Fruit fly (Drosophila melanogaster) whole organism, embryonic: ENCODE data around the gene CG31922.

ENCODE experiments used
- BtbVII ChIP-seq: fragments of 200-800 bp; sonication (Bioruptor generic); optimal IDR thresholded peaks from 3 replicates; lab custom pipeline; 2017; ENCODE audit warnings: missing biosample characterization, mild to moderate bottlenecking, missing genetic modification characterization
- CG10565 ChIP-seq: fragments of 200-800 bp; sonication (Bioruptor generic); optimal IDR thresholded peaks from 3 replicates; lab custom pipeline; 2016; ENCODE audit warnings: missing biosample characterization, mild to moderate bottlenecking, missing genetic modification characterization
- CG12219 ChIP-seq: fragments of 200-800 bp; sonication (Bioruptor generic); optimal IDR thresholded peaks from 3 replicates; lab custom pipeline; 2018; ENCODE audit warnings: missing biosample characterization, mild to moderate bottlenecking, missing genetic modification characterization
- CG14441 ChIP-seq: fragments of 200-800 bp; sonication (Bioruptor generic); IDR thresholded peaks from 2 replicates; pipeline ENCODE4 v1.3.6; 2022; ENCODE audit warnings: missing biosample characterization, missing genetic modification characterization
- CG15269 ChIP-seq: fragments of 200-800 bp; sonication (Bioruptor generic); optimal IDR thresholded peaks from 2 replicates; lab custom pipeline; 2018; ENCODE audit warnings: missing biosample characterization, mild to moderate bottlenecking, missing genetic modification characterization, moderate library complexity
- CG2678 ChIP-seq: fragments of 200-800 bp; sonication (Bioruptor generic); optimal IDR thresholded peaks from 3 replicates; lab custom pipeline; 2019; ENCODE audit warnings: missing biosample characterization, mild to moderate bottlenecking, missing genetic modification characterization, moderate library complexity
- CG32532 ChIP-seq: fragments of 200-800 bp; sonication (Bioruptor generic); IDR thresholded peaks from 2 replicates; pipeline ENCODE4 v1.3.6; 2022; ENCODE audit warnings: missing biosample characterization, missing genetic modification characterization
- CG34376 ChIP-seq: fragments of 200-800 bp; sonication (Bioruptor generic); optimal IDR thresholded peaks from 2 replicates; lab custom pipeline; 2018; ENCODE audit warnings: missing biosample characterization, mild to moderate bottlenecking, missing genetic modification characterization
- CG34422 ChIP-seq: fragments of 200-800 bp; sonication (Bioruptor generic); IDR thresholded peaks from 3 replicates; pipeline ENCODE4 v1.3.6; 2022; ENCODE audit warnings: missing biosample characterization, missing genetic modification characterization
- CG8281 ChIP-seq: fragments of 200-800 bp; sonication (Bioruptor generic); optimal IDR thresholded peaks from 2 replicates; lab custom pipeline; 2018; ENCODE audit warnings: missing biosample characterization, mild to moderate bottlenecking, missing genetic modification characterization, moderate library complexity
- CG9727 ChIP-seq: fragments of 200-800 bp; sonication (Bioruptor generic); optimal IDR thresholded peaks from 3 replicates; lab custom pipeline; 2017; ENCODE audit warnings: missing biosample characterization, mild to moderate bottlenecking, missing genetic modification characterization
- Dbx ChIP-seq: fragments of 200-800 bp; sonication (Bioruptor generic); IDR thresholded peaks from 3 replicates; pipeline ENCODE4 v1.3.6; 2022; ENCODE audit warnings: missing biosample characterization, missing genetic modification characterization
- Ets65A ChIP-seq: fragments of 200-800 bp; sonication (Bioruptor generic); peaks from one replicate; lab custom pipeline; 2016; ENCODE audit warnings: missing biosample characterization, missing genetic modification characterization
- GATAe ChIP-seq: fragments of 200-800 bp; sonication (Bioruptor generic); conservative IDR thresholded peaks from 2 replicates; pipeline ENCODE4 v1.3.6; 2022; ENCODE audit warnings: missing biosample characterization, missing genetic modification characterization
- HHEX ChIP-seq: fragments of 200-800 bp; sonication (Bioruptor generic); optimal IDR thresholded peaks from 3 replicates; lab custom pipeline; 2017; ENCODE audit warnings: missing biosample characterization, mild to moderate bottlenecking, missing genetic modification characterization, missing genetic modification reagents
- Med ChIP-seq: fragments of 200-800 bp; sonication (Bioruptor generic); peaks from one replicate; lab custom pipeline; 2016; ENCODE audit warnings: missing biosample characterization, missing genetic modification characterization, mild to moderate bottlenecking, inconsistent platforms, moderate library complexity
- Pdp1 ChIP-seq, 2 experiments: fragments of 200-800 bp; sonication (Bioruptor generic); optimal IDR thresholded peaks; 3 replicates each; lab custom pipeline; 2016; ENCODE audit warnings: missing biosample characterization in 2 of 2, missing genetic modification characterization in 2 of 2, mild to moderate bottlenecking in 1 of 2, moderate library complexity in 1 of 2
- Spps ChIP-seq: fragments of 200-800 bp; sonication (Bioruptor generic); optimal IDR thresholded peaks from 2 replicates; lab custom pipeline; 2018; ENCODE audit warnings: missing biosample characterization, mild to moderate bottlenecking, missing genetic modification characterization
- chif ChIP-seq, 2 experiments: fragments of 200-800 bp; sonication (Bioruptor generic); optimal IDR thresholded peaks; 3 replicates each; lab custom pipeline; 2016; ENCODE audit warnings: missing biosample characterization in 2 of 2, missing genetic modification characterization in 2 of 2
- ci ChIP-seq: fragments of 200-800 bp; sonication (Bioruptor generic); IDR thresholded peaks from 3 replicates; pipeline ENCODE4 v1.3.6; 2022; ENCODE audit warnings: missing biosample characterization, missing genetic modification characterization
- exex ChIP-seq: fragments of 200-800 bp; sonication (Bioruptor generic); optimal IDR thresholded peaks from 4 replicates; lab custom pipeline; 2018; ENCODE audit warnings: missing biosample characterization, mild to moderate bottlenecking, missing genetic modification characterization, moderate library complexity
- eyg ChIP-seq: fragments of 200-800 bp; sonication (Bioruptor generic); optimal IDR thresholded peaks from 3 replicates; lab custom pipeline; 2016; ENCODE audit warnings: missing biosample characterization, missing genetic modification characterization
- grn ChIP-seq: fragments of 200-800 bp; sonication (Bioruptor generic); optimal IDR thresholded peaks from 3 replicates; lab custom pipeline; 2017; ENCODE audit warnings: missing biosample characterization, missing genetic modification characterization
- gsb ChIP-seq: fragments of 200-800 bp; sonication (Bioruptor generic); IDR thresholded peaks from 2 replicates; pipeline ENCODE4 v1.3.6; 2022; ENCODE audit warnings: missing biosample characterization, missing genetic modification characterization
- jumu ChIP-seq: fragments of 200-800 bp; sonication (Bioruptor generic); optimal IDR thresholded peaks from 3 replicates; lab custom pipeline; 2016; ENCODE audit warnings: missing biosample characterization, missing genetic modification characterization
- kay ChIP-seq: fragments of 200-800 bp; sonication (Bioruptor generic); optimal IDR thresholded peaks from 2 replicates; lab custom pipeline; 2016; ENCODE audit warnings: missing biosample characterization, missing genetic modification characterization
- lab ChIP-seq: fragments of 200-800 bp; sonication (Bioruptor generic); optimal IDR thresholded peaks from 3 replicates; lab custom pipeline; 2017; ENCODE audit warnings: missing biosample characterization, missing genetic modification characterization, mild to moderate bottlenecking, moderate library complexity, missing genetic modification reagents
- mirr ChIP-seq: fragments of 200-800 bp; sonication (Bioruptor generic); optimal IDR thresholded peaks from 3 replicates; lab custom pipeline; 2018; ENCODE audit warnings: missing biosample characterization, mild to moderate bottlenecking, missing genetic modification characterization
- ranshi ChIP-seq: fragments of 200-800 bp; sonication (Bioruptor generic); IDR thresholded peaks from 2 replicates; pipeline ENCODE4 v1.3.6; 2022; ENCODE audit warnings: missing biosample characterization, missing genetic modification characterization
- salm ChIP-seq: fragments of 200-800 bp; sonication (Bioruptor generic); optimal IDR thresholded peaks from 2 replicates; lab custom pipeline; 2018; ENCODE audit warnings: missing biosample characterization, mild to moderate bottlenecking, missing genetic modification characterization
- sd ChIP-seq: fragments of 200-800 bp; sonication (Bioruptor generic); optimal IDR thresholded peaks from 3 replicates; lab custom pipeline; 2018; ENCODE audit warnings: missing biosample characterization, mild to moderate bottlenecking, missing genetic modification characterization, moderate library complexity
- sens ChIP-seq: fragments of 200-800 bp; sonication (Bioruptor generic); peaks from one replicate; lab custom pipeline; 2016; ENCODE audit warnings: missing biosample characterization, missing genetic modification characterization
- sens-2 ChIP-seq: fragments of 200-800 bp; sonication (Bioruptor generic); IDR thresholded peaks from 2 replicates; pipeline ENCODE4 v1.3.6; 2022; ENCODE audit warnings: missing biosample characterization, missing genetic modification characterization
- seq ChIP-seq: fragments of 200-800 bp; sonication (Bioruptor generic); IDR thresholded peaks from 2 replicates; pipeline ENCODE4 v1.3.6; 2022; ENCODE audit warnings: missing biosample characterization, missing genetic modification characterization
- shn ChIP-seq: fragments of 200-800 bp; sonication (Bioruptor generic); optimal IDR thresholded peaks from 3 replicates; lab custom pipeline; 2016; ENCODE audit warnings: missing biosample characterization, missing genetic modification characterization
- slbo ChIP-seq: fragments of 200-800 bp; sonication (Bioruptor generic); IDR thresholded peaks from 2 replicates; pipeline ENCODE4 v1.3.6; 2022; ENCODE audit warnings: missing biosample characterization, missing genetic modification characterization
- sob ChIP-seq: fragments of 200-800 bp; sonication (Bioruptor generic); IDR thresholded peaks from 2 replicates; pipeline ENCODE4 v1.3.6; 2022; ENCODE audit warnings: missing biosample characterization, missing genetic modification characterization
- sug ChIP-seq: fragments of 200-800 bp; optimal IDR thresholded peaks from 2 replicates; lab custom pipeline; 2019; ENCODE audit warnings: missing biosample characterization, mild to moderate bottlenecking, missing genetic modification characterization, moderate library complexity

CG31922 gene

dm6 chr2L:1199912-1200721 lies 30.1 kb downstream of the CG31922 start, which contains the start of the genes CG43349 and CG5011:
Gene CG43349, plus strand, starts transcription at chr2L:1200205.
Gene CG5011, plus strand, starts transcription at chr2L:1200671.
- TF ChIP-seq ranshi (GFP tag; lab: Robert Waterston, UW) (no peak), chif (GFP tag; optimal IDR thresholded peaks at IDR 0.05; lab: Kevin White, UChicago) (no peak), CG12219 (GFP tag; lab: Kevin White, UChicago) (no peak), CG32532 (GFP tag; lab: Robert Waterston, UW) (peak; percentile 17; the same call in 1 of the 2 replicates), exex (tag; lab: Kevin White, UChicago) (peak; percentile 54), CG2678 (tag; lab: Kevin White, UChicago) (no peak), Med (GFP tag; lab: Kevin White, UChicago) (peak; percentile 57), Spps (tag; lab: Kevin White, UChicago) (no peak), kay (no peak), Dbx (peak; percentile 6; the same call in 1 of the 3 replicates), lab (GFP tag; lab: Kevin White, UChicago) (peak; percentile 27), HHEX (GFP tag; lab: Kevin White, UChicago) (no peak), mirr (GFP tag; lab: Kevin White, UChicago) (peak; percentile 26), CG15269 (tag; lab: Kevin White, UChicago) (no peak), slbo (GFP tag; lab: Robert Waterston, UW) (0 out of 2 replicates have a peak, but pooled peaks have one; percentile 19), seq (GFP tag; lab: Robert Waterston, UW) (no peak), shn (GFP tag; lab: Kevin White, UChicago) (no peak), sob (GFP tag; lab: Robert Waterston, UW) (no peak), CG14441 (GFP tag; lab: Robert Waterston, UW) (no peak), GATAe (GFP tag; lab: Robert Waterston, UW) (peak; percentile 43; the same call in 1 of the 2 replicates), ci (GFP tag; lab: Robert Waterston, UW) (no peak), CG9727 (GFP tag; lab: Kevin White, UChicago) (no peak), eyg (no peak), Ets65A (GFP tag; lab: Kevin White, UChicago) (peak; percentile 42)

dm6 chr2L:1201396-1201837 lies 31.4 kb downstream of the CG31922 start:
- TF ChIP-seq sens-2 (GFP tag; lab: Robert Waterston, UW) = 0 out of 2 replicates have a peak, but pooled peaks have one; percentile 24
- peak; percentile 91 for TF ChIP-seq CG8281 (tag; lab: Kevin White, UChicago)
- TF ChIP-seq lab (GFP tag; lab: Kevin White, UChicago) = peak; percentile 79
- no peak for TF ChIP-seq sens (GFP tag; lab: Kevin White, UChicago)
- TF ChIP-seq grn (GFP tag; lab: Kevin White, UChicago) = peak; percentile 79
- TF ChIP-seq sug (tag; lab: Kevin White, UChicago) = peak; percentile 26
- TF ChIP-seq mirr (GFP tag; lab: Kevin White, UChicago) = peak; percentile 60
- TF ChIP-seq GATAe (GFP tag; lab: Robert Waterston, UW) = 0 out of 2 replicates have a peak, but pooled peaks have one; percentile 55
- TF ChIP-seq Pdp1 (GFP tag; optimal IDR thresholded peaks at IDR 0.05; lab: Kevin White, UChicago) = peak in 1 of 2 experiments; percentile 1
- TF ChIP-seq CG2678 (tag; lab: Kevin White, UChicago) = peak; percentile 14
- no peak for TF ChIP-seq CG10565 (GFP tag; lab: Kevin White, UChicago)
- TF ChIP-seq CG34422 (GFP tag; lab: Robert Waterston, UW) = no peak
- TF ChIP-seq jumu (GFP tag; lab: Kevin White, UChicago) = no peak
- peak; percentile 21 for TF ChIP-seq CG15269 (tag; lab: Kevin White, UChicago)
- no peak for TF ChIP-seq gsb (GFP tag; lab: Robert Waterston, UW)
- peak; percentile 58 for TF ChIP-seq CG34376
- peak; percentile 93 for TF ChIP-seq sd (tag; lab: Kevin White, UChicago)
- peak; percentile 81 for TF ChIP-seq salm (tag; lab: Kevin White, UChicago)
- TF ChIP-seq BtbVII (GFP tag; lab: Kevin White, UChicago) = peak; percentile 67
- peak; percentile 97 for TF ChIP-seq exex (tag; lab: Kevin White, UChicago)
